Worm (Caenorhabditis elegans) whole organism, early embryonic: ENCODE results near the gene F32H5.4.

ENCODE experiments used
- B0310.2 ChIP-seq: sonication (generic microtip); optimal IDR thresholded peaks from 2 replicates; lab custom pipeline; 2016; ENCODE audit warnings: mild to moderate bottlenecking, missing genetic modification characterization, missing compliant biosample characterization
- F13C5.2 ChIP-seq: sonication (generic microtip); optimal IDR thresholded peaks from 2 replicates; lab custom pipeline; 2017; ENCODE audit warnings: mild to moderate bottlenecking, missing genetic modification characterization, inconsistent platforms, missing compliant biosample characterization
- aly-1 ChIP-seq: sonication (generic microtip); optimal IDR thresholded peaks from 2 replicates; lab custom pipeline; 2016; ENCODE audit warnings: missing genetic modification characterization, missing compliant biosample characterization
- ama-1 ChIP-seq: fragments of 150-350 bp; optimal IDR thresholded peaks from 2 replicates; lab custom pipeline; 2014
- ceh-13 ChIP-seq: fragments of 200-800 bp; sonication (Bioruptor generic); optimal IDR thresholded peaks from 2 replicates; lab custom pipeline; 2018; ENCODE audit warnings: mild to moderate bottlenecking, missing genetic modification characterization, missing compliant biosample characterization
- ceh-36 ChIP-seq: sonication (generic microtip); optimal IDR thresholded peaks from 2 replicates; lab custom pipeline; 2016; ENCODE audit warnings: missing genetic modification characterization, inconsistent platforms, missing compliant biosample characterization
- ets-7 ChIP-seq: sonication (generic microtip); optimal IDR thresholded peaks from 2 replicates; lab custom pipeline; 2016; ENCODE audit warnings: missing genotype, missing genetic modification characterization, missing compliant biosample characterization
- flt-1 ChIP-seq: fragments of 200-800 bp; sonication (Bioruptor generic); IDR thresholded peaks from 2 replicates; pipeline ENCODE4 v1.3.6; 2022; ENCODE audit warnings: missing genetic modification characterization, missing compliant biosample characterization
- hmbx-1 ChIP-seq: sonication (generic microtip); optimal IDR thresholded peaks from 2 replicates; lab custom pipeline; 2016; ENCODE audit warnings: mild to moderate bottlenecking, missing genetic modification characterization, missing compliant biosample characterization
- hmg-4 ChIP-seq: fragments of 200-800 bp; sonication (Bioruptor generic); optimal IDR thresholded peaks from 2 replicates; lab custom pipeline; 2018; ENCODE audit warnings: mild to moderate bottlenecking, missing genetic modification characterization, missing compliant biosample characterization
- hnd-1 ChIP-seq: sonication (generic microtip); optimal IDR thresholded peaks from 2 replicates; lab custom pipeline; 2016; ENCODE audit warnings: missing genetic modification characterization, missing compliant biosample characterization
- pes-1 ChIP-seq: fragments of 200-800 bp; sonication (Bioruptor generic); IDR thresholded peaks from 2 replicates; pipeline ENCODE4 v1.3.6; 2022; ENCODE audit warnings: missing genetic modification reagents, missing genetic modification characterization, missing compliant biosample characterization
- scrt-1 ChIP-seq: fragments of 200-800 bp; sonication (Bioruptor generic); IDR thresholded peaks from 2 replicates; pipeline ENCODE4 v1.3.6; 2022; ENCODE audit warnings: missing genetic modification characterization, missing compliant biosample characterization
- sea-1 ChIP-seq: fragments of 200-800 bp; sonication (Bioruptor generic); conservative IDR thresholded peaks from 2 replicates; pipeline ENCODE4 v1.3.6; 2022; ENCODE audit warnings: missing genetic modification characterization, missing compliant biosample characterization
- tbx-11 ChIP-seq: fragments of 200-800 bp; sonication (Bioruptor generic); IDR thresholded peaks from 2 replicates; pipeline ENCODE4 v1.3.6; 2022; ENCODE audit warnings: missing genetic modification characterization, missing compliant biosample characterization
- tbx-37 ChIP-seq: fragments of 200-800 bp; sonication (Bioruptor generic); conservative IDR thresholded peaks from 2 replicates; pipeline ENCODE4 v1.3.6; 2022; ENCODE audit warnings: missing genetic modification reagents, missing genetic modification characterization, missing compliant biosample characterization
- tra-4 ChIP-seq: sonication (generic microtip); optimal IDR thresholded peaks from 2 replicates; lab custom pipeline; 2017; ENCODE audit warnings: missing genetic modification characterization, missing compliant biosample characterization

F32H5.4 gene

ce11 chrV:13364227-13364626 is 3.9 kb downstream of the F32H5.4 start:
- TF ChIP-seq hnd-1 (tag; lab: Kevin White, UChicago) = no peak
- TF ChIP-seq scrt-1 (GFP tag; lab: Robert Waterston, UW) = no peak
- TF ChIP-seq tbx-37 (GFP tag; lab: Robert Waterston, UW) = no peak
- no peak for TF ChIP-seq aly-1 (tag; lab: Kevin White, UChicago)
- TF ChIP-seq B0310.2 (tag; lab: Kevin White, UChicago) = no peak
- no peak for TF ChIP-seq hmg-4 (GFP tag; lab: Kevin White, UChicago)
- no peak for TF ChIP-seq sea-1 (GFP tag; lab: Robert Waterston, UW)
- no peak for TF ChIP-seq F13C5.2 (tag; lab: Kevin White, UChicago)
- TF ChIP-seq ama-1 (lab: Kevin White, UChicago) = no peak
- TF ChIP-seq ets-7 (tag; lab: Kevin White, UChicago) = no peak

- TF ChIP-seq B0310.2 (tag; lab: Kevin White, UChicago) (no peak), ceh-13 (no peak)
Observed at ce11 chrV:13366488-13366887, 6.1 kb downstream of the F32H5.4 start.

ce11 chrV:13367024-13367423 is 6.7 kb downstream of the F32H5.4 start, which contains the start of gene srx-125:
Gene srx-125 (plus strand): TSS chrV:13367324.
- TF ChIP-seq pes-1 (no peak), aly-1 (tag; lab: Kevin White, UChicago) (no peak), ceh-36 (tag; lab: Kevin White, UChicago) (no peak), ceh-13 (no peak), tra-4 (tag; lab: Kevin White, UChicago) (no peak), hmg-4 (GFP tag; lab: Kevin White, UChicago) (no peak), tbx-37 (GFP tag; lab: Robert Waterston, UW) (no peak), flt-1 (GFP tag; lab: Robert Waterston, UW) (no peak), tbx-11 (GFP tag; lab: Robert Waterston, UW) (no peak), sea-1 (GFP tag; lab: Robert Waterston, UW) (no peak), scrt-1 (GFP tag; lab: Robert Waterston, UW) (no peak), F13C5.2 (tag; lab: Kevin White, UChicago) (no peak), ets-7 (tag; lab: Kevin White, UChicago) (no peak), B0310.2 (tag; lab: Kevin White, UChicago) (no peak), ama-1 (lab: Kevin White, UChicago) (no peak), hmbx-1 (tag; lab: Kevin White, UChicago) (no peak), hnd-1 (tag; lab: Kevin White, UChicago) (no peak)

- TF ChIP-seq tbx-37 (GFP tag; lab: Robert Waterston, UW) = no peak
- no peak for TF ChIP-seq sea-1 (GFP tag; lab: Robert Waterston, UW)
- TF ChIP-seq tra-4 (tag; lab: Kevin White, UChicago) = no peak
- TF ChIP-seq scrt-1 (GFP tag; lab: Robert Waterston, UW) = no peak
- TF ChIP-seq F13C5.2 (tag; lab: Kevin White, UChicago) = no peak
- TF ChIP-seq ets-7 (tag; lab: Kevin White, UChicago) = no peak
- no peak for TF ChIP-seq hnd-1 (tag; lab: Kevin White, UChicago)
- no peak for TF ChIP-seq flt-1 (GFP tag; lab: Robert Waterston, UW)
- no peak for TF ChIP-seq hmbx-1 (tag; lab: Kevin White, UChicago)
- TF ChIP-seq aly-1 (tag; lab: Kevin White, UChicago) = no peak
Observed at ce11 chrV:13369663-13370062, 9.3 kb downstream of the F32H5.4 start.

- TF ChIP-seq sea-1 (GFP tag; lab: Robert Waterston, UW) (no peak), F13C5.2 (tag; lab: Kevin White, UChicago) (no peak), tra-4 (tag; lab: Kevin White, UChicago) (no peak), tbx-11 (GFP tag; lab: Robert Waterston, UW) (no peak), scrt-1 (GFP tag; lab: Robert Waterston, UW) (no peak), aly-1 (tag; lab: Kevin White, UChicago) (no peak), B0310.2 (tag; lab: Kevin White, UChicago) (no peak), pes-1 (no peak), tbx-37 (GFP tag; lab: Robert Waterston, UW) (no peak), ceh-13 (no peak), hmg-4 (GFP tag; lab: Kevin White, UChicago) (no peak), ceh-36 (tag; lab: Kevin White, UChicago) (no peak), flt-1 (GFP tag; lab: Robert Waterston, UW) (no peak), hnd-1 (tag; lab: Kevin White, UChicago) (no peak), ets-7 (tag; lab: Kevin White, UChicago) (no peak), hmbx-1 (tag; lab: Kevin White, UChicago) (no peak), ama-1 (lab: Kevin White, UChicago) (no peak)
Observed at ce11 chrV:13370265-13370664, 9.9 kb downstream of the F32H5.4 start.

- TF ChIP-seq sea-1 (GFP tag; lab: Robert Waterston, UW) (no peak), scrt-1 (GFP tag; lab: Robert Waterston, UW) (no peak), ceh-13 (no peak), ceh-36 (tag; lab: Kevin White, UChicago) (no peak), flt-1 (GFP tag; lab: Robert Waterston, UW) (no peak), hmg-4 (GFP tag; lab: Kevin White, UChicago) (no peak), F13C5.2 (tag; lab: Kevin White, UChicago) (no peak), B0310.2 (tag; lab: Kevin White, UChicago) (no peak), aly-1 (tag; lab: Kevin White, UChicago) (no peak), hmbx-1 (tag; lab: Kevin White, UChicago) (no peak)
Observed at ce11 chrV:13371336-13371735, 11.0 kb downstream of the F32H5.4 start.

ce11 chrV:13372821-13373220 is 12.5 kb downstream of the F32H5.4 start:
- TF ChIP-seq F13C5.2 (tag; lab: Kevin White, UChicago) (no peak), pes-1 (no peak), hmbx-1 (tag; lab: Kevin White, UChicago) (no peak), tbx-37 (GFP tag; lab: Robert Waterston, UW) (no peak), hmg-4 (GFP tag; lab: Kevin White, UChicago) (no peak), sea-1 (GFP tag; lab: Robert Waterston, UW) (no peak), tra-4 (tag; lab: Kevin White, UChicago) (no peak), ceh-36 (tag; lab: Kevin White, UChicago) (no peak), ama-1 (lab: Kevin White, UChicago) (no peak), flt-1 (GFP tag; lab: Robert Waterston, UW) (no peak), ets-7 (tag; lab: Kevin White, UChicago) (no peak), hnd-1 (tag; lab: Kevin White, UChicago) (no peak), scrt-1 (GFP tag; lab: Robert Waterston, UW) (no peak)
